Fruit fly (Drosophila melanogaster): ENCODE measurements around the gene emc.
A peak's percentile ranks its signal among the peaks of the same experiment; 100 is the strongest.

The emc gene

DNA sequence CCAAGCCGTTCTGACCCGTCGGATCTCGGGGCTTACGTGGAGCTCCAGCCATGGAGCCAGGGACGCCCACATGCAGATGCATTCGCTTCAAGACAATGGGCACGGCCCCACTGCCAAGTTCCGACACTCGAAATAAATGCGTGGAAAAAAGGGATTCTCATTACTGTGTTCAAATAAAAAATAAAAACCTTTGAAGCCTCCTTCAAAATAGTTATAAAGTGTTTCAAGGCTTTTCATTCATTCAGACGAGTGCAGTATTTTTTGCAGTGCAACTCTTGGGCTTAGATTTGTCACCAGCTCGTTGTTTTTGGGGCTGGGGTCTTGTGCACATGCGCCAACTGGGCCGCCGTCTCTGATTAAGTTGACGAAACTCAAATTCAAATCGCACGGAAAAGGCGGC, 15.1 kb downstream of the emc start (continued):
- TF ChIP-seq esg (GFP tag; conservative IDR thresholded peaks at IDR 0.05) (peak; percentile 47), zen (tag; optimal IDR thresholded peaks at IDR 0.05) (no peak), CG15479 (GFP tag; optimal IDR thresholded peaks at IDR 0.05) (no peak), CG8478 (optimal IDR thresholded peaks at IDR 0.05) (no peak), Kr (GFP tag; optimal IDR thresholded peaks at IDR 0.05) (no peak), Myb (GFP tag; optimal IDR thresholded peaks at IDR 0.05) (no peak), CG6175 (GFP tag; IDR thresholded peaks at IDR 0.05) (no peak), dpn (GFP tag; optimal IDR thresholded peaks at IDR 0.05) (peak in 1 of 2 experiments; percentile 12), CG8290 (GFP tag; optimal IDR thresholded peaks at IDR 0.05) (no peak), CG8290 (tag; optimal IDR thresholded peaks at IDR 0.05) (no peak), Blimp-1 (GFP tag; optimal IDR thresholded peaks at IDR 0.05) (peak; percentile 36), CG4282 (GFP tag; optimal IDR thresholded peaks at IDR 0.05) (no peak), jigr1 (GFP tag; IDR thresholded peaks at IDR 0.05) (no peak), gsb-n (tag; optimal IDR thresholded peaks at IDR 0.05) (no peak), Ssrp (tag; optimal IDR thresholded peaks at IDR 0.05) (peak; percentile 39), Sox102F (GFP tag; optimal IDR thresholded peaks at IDR 0.05) (peak; percentile 60), CG11504 (tag; optimal IDR thresholded peaks at IDR 0.05) (peak; percentile 55), btn (GFP tag; optimal IDR thresholded peaks at IDR 0.05) (no peak), CG9437 (GFP tag; optimal IDR thresholded peaks at IDR 0.05) (no peak), CG1832 (GFP tag; optimal IDR thresholded peaks at IDR 0.05) (no peak), Dfd (GFP tag; optimal IDR thresholded peaks at IDR 0.05) (no peak), pum (GFP tag; optimal IDR thresholded peaks at IDR 0.05) (peak; percentile 21), Hmr (GFP tag; optimal IDR thresholded peaks at IDR 0.05) (no peak), CG33213 (GFP tag; optimal IDR thresholded peaks at IDR 0.05) (no peak), CG6854 (GFP tag; optimal IDR thresholded peaks at IDR 0.05) (no peak), sisA (GFP tag; IDR thresholded peaks at IDR 0.05) (peak; percentile 69), eve (GFP tag; optimal IDR thresholded peaks at IDR 0.05) (no peak), ind (GFP tag; optimal IDR thresholded peaks at IDR 0.05) (peak; percentile 44), nom (GFP tag; optimal IDR thresholded peaks at IDR 0.05) (no peak), CG14710 (tag; optimal IDR thresholded peaks at IDR 0.05) (peak; percentile 3), CG15514 (GFP tag; optimal IDR thresholded peaks at IDR 0.05) (no peak), CG5245 (GFP tag; optimal IDR thresholded peaks at IDR 0.05) (no peak), hbn (GFP tag; IDR thresholded peaks at IDR 0.05; ENCODE audit: partially characterized antibody) (no peak), Camta (GFP tag; optimal IDR thresholded peaks at IDR 0.05) (no peak), CTCF (GFP tag; optimal IDR thresholded peaks at IDR 0.05) (no peak), CG13775 (GFP tag; optimal IDR thresholded peaks at IDR 0.05) (no peak), scrt (GFP tag; optimal IDR thresholded peaks at IDR 0.05) (no peak), D (optimal IDR thresholded peaks at IDR 0.05) (no peak), D (GFP tag; optimal IDR thresholded peaks at IDR 0.05) (peak; percentile 22), CG13424 (tag; optimal IDR thresholded peaks at IDR 0.05) (no peak), gcm (GFP tag; optimal IDR thresholded peaks at IDR 0.05) (peak; percentile 14), Sry-β (GFP tag; optimal IDR thresholded peaks at IDR 0.05) (no peak), dysf (GFP tag; IDR thresholded peaks at IDR 0.05) (peak; percentile 39; the same call in 2 of the 3 replicates), fd96Cb (tag; optimal IDR thresholded peaks at IDR 0.05) (peak; percentile 13), CG12299 (tag; optimal IDR thresholded peaks at IDR 0.05) (no peak), ci (GFP tag; IDR thresholded peaks at IDR 0.05) (peak; percentile 80; the same call in 2 of the 3 replicates), lilli (GFP tag; optimal IDR thresholded peaks at IDR 0.05) (no peak), Nf-YC (tag; optimal IDR thresholded peaks at IDR 0.05) (no peak), zfh2 (GFP tag; optimal IDR thresholded peaks at IDR 0.05) (no peak), sens (GFP tag) (peak; percentile 74), psq (GFP tag; optimal IDR thresholded peaks at IDR 0.05) (no peak), Med (GFP tag) (peak; percentile 62), CG1792 (GFP tag; optimal IDR thresholded peaks at IDR 0.05) (no peak)
